Worm (Caenorhabditis elegans) whole organism, mixed stage, embryonic: ENCODE results near the gene pyt-1.

Source experiments
- lsy-2 ChIP-seq: fragments of 150-350 bp; optimal IDR thresholded peaks from 2 replicates; lab custom pipeline; 2014; ENCODE audit warnings: missing biosample characterization, missing genetic modification characterization
- nhr-12 ChIP-seq: fragments of 150-350 bp; optimal IDR thresholded peaks from 2 replicates; lab custom pipeline; 2014; ENCODE audit warnings: missing biosample characterization, missing genetic modification characterization
- nhr-76 ChIP-seq: sonication (generic microtip); optimal IDR thresholded peaks from 2 replicates; lab custom pipeline; 2017; ENCODE audit warnings: missing biosample characterization, missing genetic modification characterization
- pha-4 ChIP-seq: fragments of 150-350 bp; optimal IDR thresholded peaks from 2 replicates; lab custom pipeline; 2018; ENCODE audit warnings: missing biosample characterization, missing genetic modification reagents, missing genetic modification characterization

DNA sequence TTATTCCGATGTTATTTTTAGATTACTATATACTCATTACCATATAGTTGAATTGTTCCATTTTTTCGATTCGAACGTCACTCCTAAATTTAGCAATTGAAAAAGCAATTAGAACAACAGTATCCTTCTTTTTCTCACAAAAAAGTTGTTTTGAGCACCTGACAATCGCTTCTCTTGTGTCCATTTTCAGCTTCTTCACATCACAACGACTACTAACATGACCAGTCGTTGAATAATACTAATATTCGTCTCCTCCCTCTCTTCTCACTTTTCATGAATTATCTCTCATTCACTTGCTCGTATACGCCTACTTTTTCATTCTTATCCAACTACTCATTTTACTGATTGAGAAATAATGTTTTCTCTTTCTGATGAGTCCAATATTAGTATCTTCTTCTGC lies 12.4 kb downstream of the pyt-1 start, which contains the start of gene ZK856.14:
- TF ChIP-seq lsy-2 (tag; lab: Kevin White, UChicago) (no peak), pha-4 (tag; lab: Kevin White, UChicago) (no peak), nhr-12 (tag; lab: Kevin White, UChicago) (no peak), nhr-76 (tag; lab: Kevin White, UChicago) (no peak)
